Worm (Caenorhabditis elegans): ENCODE results near the gene sams-3.

Gene sams-3

ce11 chrIV:5879853-5880252 lies 31.4 kb downstream of the sams-3 start, which contains the start of gene srv-22:
Gene srv-22, minus strand, starts transcription at chrIV:5879953.
- TF ChIP-seq nhr-77 (tag; optimal IDR thresholded peaks at IDR 0.05): no peak
- no peak for TF ChIP-seq dmd-4 (tag; optimal IDR thresholded peaks at IDR 0.05)
- TF ChIP-seq fos-1 (tag; optimal IDR thresholded peaks at IDR 0.05): no peak
- no peak for TF ChIP-seq nhr-21 (tag; optimal IDR thresholded peaks at IDR 0.05)
- TF ChIP-seq nhr-10 (tag; optimal IDR thresholded peaks at IDR 0.05): no peak
- TF ChIP-seq nhr-25 (tag; optimal IDR thresholded peaks at IDR 0.05): no peak
- TF ChIP-seq lsy-2 (tag; optimal IDR thresholded peaks at IDR 0.05): no peak
- no peak for TF ChIP-seq ceh-16 (tag; optimal IDR thresholded peaks at IDR 0.05)
- no peak for TF ChIP-seq zag-1 (tag; optimal IDR thresholded peaks at IDR 0.05)
- TF ChIP-seq alr-1 (tag; optimal IDR thresholded peaks at IDR 0.05): no peak
- TF ChIP-seq nhr-129 (tag; optimal IDR thresholded peaks at IDR 0.05): no peak
- no peak for TF ChIP-seq sma-9 (GFP tag; optimal IDR thresholded peaks at IDR 0.05)
- no peak for TF ChIP-seq sma-9 (tag; optimal IDR thresholded peaks at IDR 0.05)
- no peak for TF ChIP-seq unc-39 (tag; optimal IDR thresholded peaks at IDR 0.05)
- no peak for TF ChIP-seq ztf-11 (tag; optimal IDR thresholded peaks at IDR 0.05)
- no peak for TF ChIP-seq sem-4 (tag; optimal IDR thresholded peaks at IDR 0.05)

ce11 chrIV:5884500-5884899 lies 36.0 kb downstream of the sams-3 start, which contains the start of gene H04M03.11:
Gene H04M03.11, minus strand, starts transcription at chrIV:5884600.
- no peak for TF ChIP-seq ztf-4 (tag; optimal IDR thresholded peaks at IDR 0.05)
- no peak for TF ChIP-seq elt-1 (tag; optimal IDR thresholded peaks at IDR 0.05)
- TF ChIP-seq zag-1 (tag; optimal IDR thresholded peaks at IDR 0.05): no peak
- TF ChIP-seq sma-9 (GFP tag; optimal IDR thresholded peaks at IDR 0.05): no peak
- no peak for TF ChIP-seq sma-9 (tag; optimal IDR thresholded peaks at IDR 0.05)
- TF ChIP-seq mbf-1 (tag; optimal IDR thresholded peaks at IDR 0.05): no peak
- TF ChIP-seq fos-1 (tag; optimal IDR thresholded peaks at IDR 0.05): no peak
- TF ChIP-seq nhr-12 (tag; optimal IDR thresholded peaks at IDR 0.05): no peak
- TF ChIP-seq snpc-4 (tag; optimal IDR thresholded peaks at IDR 0.05): no peak
- no peak for TF ChIP-seq unc-62 (GFP tag; optimal IDR thresholded peaks at IDR 0.05)
- no peak for TF ChIP-seq nhr-237 (tag; optimal IDR thresholded peaks at IDR 0.05)
- TF ChIP-seq C34F6.9 (tag; optimal IDR thresholded peaks at IDR 0.05): no peak
- TF ChIP-seq nhr-25 (tag; optimal IDR thresholded peaks at IDR 0.05): no peak
- no peak for TF ChIP-seq ceh-82 (tag; optimal IDR thresholded peaks at IDR 0.05)

ce11 chrIV:5885180-5885887 lies 36.9 kb downstream of the sams-3 start, which contains the start of gene glf-1:
Gene glf-1, plus strand, starts transcription at chrIV:5885835.
- TF ChIP-seq ztf-4 (tag; optimal IDR thresholded peaks at IDR 0.05) (no peak), snpc-4 (tag; optimal IDR thresholded peaks at IDR 0.05) (no peak), mab-5 (tag; optimal IDR thresholded peaks at IDR 0.05) (no peak), blmp-1 (tag; optimal IDR thresholded peaks at IDR 0.05; ENCODE audit: insufficient read depth) (peak; percentile 8), nhr-77 (tag; optimal IDR thresholded peaks at IDR 0.05) (no peak), elt-1 (tag; optimal IDR thresholded peaks at IDR 0.05) (peak; percentile 62), lsy-2 (tag; optimal IDR thresholded peaks at IDR 0.05) (no peak), nhr-6 (tag; optimal IDR thresholded peaks at IDR 0.05) (no peak), nhr-129 (tag; optimal IDR thresholded peaks at IDR 0.05) (no peak), unc-55 (GFP tag; optimal IDR thresholded peaks at IDR 0.05) (no peak), mbf-1 (tag; optimal IDR thresholded peaks at IDR 0.05) (no peak), lin-39 (tag; optimal IDR thresholded peaks at IDR 0.05) (no peak), nhr-23 (tag; optimal IDR thresholded peaks at IDR 0.05) (no peak), ama-1 (optimal IDR thresholded peaks at IDR 0.05) (no peak), egl-27 (tag; optimal IDR thresholded peaks at IDR 0.05) (no peak), nhr-237 (tag; optimal IDR thresholded peaks at IDR 0.05) (no peak)

ce11 chrIV:5886605-5887004 lies 38.1 kb downstream of the sams-3 start:
- TF ChIP-seq ztf-11 (tag; optimal IDR thresholded peaks at IDR 0.05): no peak
- no peak for TF ChIP-seq egl-27 (tag; optimal IDR thresholded peaks at IDR 0.05)
- TF ChIP-seq nhr-12 (tag; optimal IDR thresholded peaks at IDR 0.05): no peak
- TF ChIP-seq sem-4 (tag; optimal IDR thresholded peaks at IDR 0.05): no peak
- TF ChIP-seq snpc-4 (tag; optimal IDR thresholded peaks at IDR 0.05): no peak
- no peak for TF ChIP-seq Y55F3AM.14 (GFP tag; optimal IDR thresholded peaks at IDR 0.05)
- no peak for TF ChIP-seq R02D3.7 (tag; optimal IDR thresholded peaks at IDR 0.05)
- TF ChIP-seq nhr-77 (tag; optimal IDR thresholded peaks at IDR 0.05): no peak
- TF ChIP-seq nhr-6 (tag; optimal IDR thresholded peaks at IDR 0.05): no peak
- TF ChIP-seq fos-1 (tag; optimal IDR thresholded peaks at IDR 0.05): no peak
- no peak for TF ChIP-seq elt-3 (tag; optimal IDR thresholded peaks at IDR 0.05)
- no peak for TF ChIP-seq nhr-25 (tag; optimal IDR thresholded peaks at IDR 0.05)
- TF ChIP-seq sma-9 (GFP tag; optimal IDR thresholded peaks at IDR 0.05): no peak
- TF ChIP-seq sma-9 (tag; optimal IDR thresholded peaks at IDR 0.05): no peak
- no peak for TF ChIP-seq nhr-11 (tag; optimal IDR thresholded peaks at IDR 0.05)
- no peak for TF ChIP-seq nhr-23 (tag; optimal IDR thresholded peaks at IDR 0.05)
